Worm (Caenorhabditis elegans): ENCODE data around the gene C25A8.2.

ce11 chrIV:6978625-6979024 lies 31.0 kb upstream of the C25A8.2 start:
- TF ChIP-seq ama-1 (optimal IDR thresholded peaks at IDR 0.05) (no peak), scrt-1 (GFP tag; IDR thresholded peaks at IDR 0.05) (no peak), flt-1 (GFP tag; IDR thresholded peaks at IDR 0.05) (no peak), ceh-13 (GFP tag; optimal IDR thresholded peaks at IDR 0.05) (no peak)

Data from whole organism, early embryonic.